Worm (Caenorhabditis elegans) whole organism, young adult: ENCODE measurements around the gene zmp-2.

Source experiments
- F57C9.4 ChIP-seq: sonication (generic microtip); optimal IDR thresholded peaks from 2 replicates; lab custom pipeline; 2017; ENCODE audit warnings: mild to moderate bottlenecking, missing genetic modification characterization, missing compliant biosample characterization
- Y53G8AR.9 ChIP-seq: fragments of 200-800 bp; sonication (Bioruptor generic); conservative IDR thresholded peaks from 2 replicates; pipeline ENCODE4 v1.3.6; 2022; ENCODE audit warnings: missing genetic modification reagents, missing genetic modification characterization, missing compliant biosample characterization
- ZK185.1 ChIP-seq: sonication (generic microtip); optimal IDR thresholded peaks from 2 replicates; lab custom pipeline; 2016; ENCODE audit warnings: mild to moderate bottlenecking, missing genetic modification characterization, missing compliant biosample characterization; ENCODE audit not compliant: poor library complexity, severe bottlenecking
- dpl-1 ChIP-seq: fragments of 150-350 bp; optimal IDR thresholded peaks from 2 replicates; lab custom pipeline; 2014; ENCODE audit warnings: missing biosample characterization, missing genetic modification reagents, missing genetic modification characterization
- ekl-4 ChIP-seq: fragments of 200-800 bp; sonication (Bioruptor generic); IDR thresholded peaks from 2 replicates; pipeline ENCODE4 v1.3.6; 2022; ENCODE audit warnings: missing genetic modification reagents, missing genetic modification characterization, missing compliant biosample characterization
- madf-6 ChIP-seq: fragments of 200-800 bp; sonication (Bioruptor generic); IDR thresholded peaks from 2 replicates; pipeline ENCODE4 v1.3.6; 2022; ENCODE audit warnings: missing genetic modification reagents, missing genetic modification characterization, missing compliant biosample characterization
- nhr-179 ChIP-seq: sonication (generic microtip); optimal IDR thresholded peaks from 2 replicates; lab custom pipeline; 2016; ENCODE audit warnings: mild to moderate bottlenecking, missing genetic modification characterization, missing compliant biosample characterization
- pha-4 ChIP-seq: fragments of 150-350 bp; sonication (generic microtip); optimal IDR thresholded peaks from 2 replicates; lab custom pipeline; 2014; ENCODE audit warnings: missing biosample characterization, missing genetic modification reagents, missing genetic modification characterization
- rec-8 ChIP-seq, 2 experiments: sonication (generic microtip); optimal IDR thresholded peaks; 2 replicates each; lab custom pipeline; 2016; ENCODE audit warnings: mild to moderate bottlenecking in 2 of 2, missing genetic modification characterization in 2 of 2, missing genetic modification reagents in 2 of 2, missing genotype in 2 of 2, missing biosample characterization in 1 of 2, missing compliant biosample characterization in 1 of 2, moderate library complexity in 1 of 2
- sea-2 ChIP-seq: fragments of 200-800 bp; sonication (Bioruptor generic); IDR thresholded peaks from 2 replicates; pipeline ENCODE4 v1.3.6; 2022; ENCODE audit warnings: missing genetic modification characterization, missing compliant biosample characterization
- unc-130 ChIP-seq: sonication (generic microtip); optimal IDR thresholded peaks from 2 replicates; lab custom pipeline; 2016; ENCODE audit warnings: missing genetic modification reagents, missing genetic modification characterization, missing compliant biosample characterization
- unc-62 ChIP-seq: fragments of 150-350 bp; optimal IDR thresholded peaks from 2 replicates; lab custom pipeline; 2014; ENCODE audit warnings: missing biosample characterization, missing genetic modification reagents, missing genetic modification characterization

DNA sequence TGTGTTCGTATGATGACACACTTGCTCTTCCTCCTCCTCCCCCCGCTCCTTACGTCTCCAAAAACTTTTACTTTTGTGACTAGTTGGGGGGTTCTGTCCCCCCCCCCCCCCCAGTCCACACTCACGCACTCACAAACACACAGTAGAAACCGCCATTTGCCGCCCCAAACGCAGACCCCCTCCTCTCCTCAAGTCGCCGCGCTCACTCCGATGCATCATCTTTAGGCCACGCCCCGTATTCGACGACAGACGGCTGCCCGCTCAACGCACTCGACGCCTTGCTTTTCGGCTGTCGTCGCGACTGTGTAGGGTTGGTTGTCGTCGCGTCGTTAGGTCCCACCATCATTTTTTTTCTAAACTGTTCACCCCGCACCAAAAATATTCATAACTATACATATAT, at the start of gene zmp-2:
- no peak for TF ChIP-seq unc-62 (GFP tag; lab: Kevin White, UChicago)
- TF ChIP-seq dpl-1 (GFP tag; lab: Kevin White, UChicago), result no peak
- TF ChIP-seq nhr-179 (tag; lab: Kevin White, UChicago), result no peak
- TF ChIP-seq ekl-4 (GFP tag; lab: Robert Waterston, UW), result no peak
- no peak for TF ChIP-seq F57C9.4 (tag; lab: Kevin White, UChicago)
- no peak for TF ChIP-seq rec-8 (tag; optimal IDR thresholded peaks at IDR 0.05; lab: Kevin White, UChicago)
- TF ChIP-seq madf-6, result no peak
- no peak for TF ChIP-seq sea-2 (GFP tag; lab: Robert Waterston, UW)
- no peak for TF ChIP-seq unc-130 (GFP tag; lab: Kevin White, UChicago)
- TF ChIP-seq Y53G8AR.9 (GFP tag; lab: Robert Waterston, UW), result no peak
- TF ChIP-seq pha-4 (tag; lab: Kevin White, UChicago), result no peak
- TF ChIP-seq ZK185.1 (tag; lab: Kevin White, UChicago), result no peak
